Comparison of ENCODE assay signal across 1 fruit fly cellular context in genomic region chrX:9499994-9500804, dm6.
TF ChIP-seq lines count a peak whose summit lies in the region.

TSS of gene mgl (minus strand) at chrX:9500129.

TF ChIP-seq in whole organism, embryonic, 481 proteins besides CTCF, POLR2A, EP300 and RAD21 (continued from another document and continues in another):
- TF ChIP-seq wdn (GFP tag; IDR thresholded peaks at IDR 0.05; lab: Robert Waterston, UW) (no peak), Side (GFP tag; optimal IDR thresholded peaks at IDR 0.05; lab: Kevin White, UChicago) (peak; percentile 13), CG30431 (GFP tag; optimal IDR thresholded peaks at IDR 0.05; lab: Kevin White, UChicago) (peak; percentile 87), hb (GFP tag; IDR thresholded peaks at IDR 0.05; lab: Robert Waterston, UW; ENCODE audit: partially characterized antibody) (no peak), sna (GFP tag; IDR thresholded peaks at IDR 0.05; lab: Robert Waterston, UW; ENCODE audit: partially characterized antibody) (no peak), CG6791 (GFP tag; IDR thresholded peaks at IDR 0.05; lab: Robert Waterston, UW; ENCODE audit: partially characterized antibody) (peak; percentile 67), CG11456 (GFP tag; IDR thresholded peaks at IDR 0.05; lab: Robert Waterston, UW) (0 out of 3 replicates have a peak, but pooled peaks have one; percentile 22), CG6254 (GFP tag; optimal IDR thresholded peaks at IDR 0.05; lab: Kevin White, UChicago) (peak; percentile 84), CG17359 (tag; optimal IDR thresholded peaks at IDR 0.05; lab: Kevin White, UChicago) (peak; percentile 70), salm (tag; optimal IDR thresholded peaks at IDR 0.05; lab: Kevin White, UChicago) (peak; percentile 31), D (optimal IDR thresholded peaks at IDR 0.05; lab: Kevin White, UChicago) (no peak), D (GFP tag; optimal IDR thresholded peaks at IDR 0.05; lab: Kevin White, UChicago) (peak; percentile 85), YL-1 (GFP tag; optimal IDR thresholded peaks at IDR 0.05; lab: Kevin White, UChicago) (no peak), disco-r (GFP tag; optimal IDR thresholded peaks at IDR 0.05; lab: Kevin White, UChicago) (peak; percentile 33), CG9727 (GFP tag; optimal IDR thresholded peaks at IDR 0.05; lab: Kevin White, UChicago) (peak; percentile 84), ewg (GFP tag; optimal IDR thresholded peaks at IDR 0.05; lab: Kevin White, UChicago) (peak; percentile 71), Sin3A (optimal IDR thresholded peaks at IDR 0.05; lab: Kevin White, UChicago) (no peak), CG13424 (tag; optimal IDR thresholded peaks at IDR 0.05; lab: Kevin White, UChicago) (peak; percentile 67), CG16863 (GFP tag; optimal IDR thresholded peaks at IDR 0.05; lab: Kevin White, UChicago) (peak; percentile 56), yki (optimal IDR thresholded peaks at IDR 0.05; lab: Kevin White, UChicago) (no peak), CG9817 (tag; optimal IDR thresholded peaks at IDR 0.05; lab: Kevin White, UChicago) (no peak), CG5953 (GFP tag; IDR thresholded peaks at IDR 0.05; lab: Robert Waterston, UW) (no peak), Xbp1 (GFP tag; optimal IDR thresholded peaks at IDR 0.05; lab: Kevin White, UChicago) (peak; percentile 84), Dref (GFP tag; IDR thresholded peaks at IDR 0.05; lab: Robert Waterston, UW) (no peak), CG17568 (GFP tag; optimal IDR thresholded peaks at IDR 0.05; lab: Kevin White, UChicago) (no peak), CG2678 (tag; optimal IDR thresholded peaks at IDR 0.05; lab: Kevin White, UChicago) (peak; percentile 85), sqz (GFP tag; optimal IDR thresholded peaks at IDR 0.05; lab: Kevin White, UChicago) (no peak), tna (GFP tag; IDR thresholded peaks at IDR 0.05; lab: Robert Waterston, UW; ENCODE audit: partially characterized antibody) (peak; percentile 28; the same call in 1 of the 2 replicates), klu (GFP tag; IDR thresholded peaks at IDR 0.05; lab: Robert Waterston, UW) (no peak), lilli (GFP tag; optimal IDR thresholded peaks at IDR 0.05; lab: Kevin White, UChicago) (peak; percentile 80), CG6272 (GFP tag; IDR thresholded peaks at IDR 0.05; lab: Robert Waterston, UW) (no peak), CG12155 (GFP tag; optimal IDR thresholded peaks at IDR 0.05; lab: Kevin White, UChicago) (peak; percentile 75), Atf3 (GFP tag; optimal IDR thresholded peaks at IDR 0.05; lab: Kevin White, UChicago) (peak; percentile 64), ro (GFP tag; IDR thresholded peaks at IDR 0.05; lab: Robert Waterston, UW) (peak; percentile 16; the same call in 1 of the 2 replicates), CG8290 (GFP tag; optimal IDR thresholded peaks at IDR 0.05; lab: Kevin White, UChicago) (peak; percentile 2), CG8290 (tag; optimal IDR thresholded peaks at IDR 0.05; lab: Kevin White, UChicago) (peak in 1 of 2 experiments; percentile 56), Asciz (GFP tag; optimal IDR thresholded peaks at IDR 0.05; lab: Kevin White, UChicago) (peak; percentile 54), Sox100B (GFP tag; optimal IDR thresholded peaks at IDR 0.05; lab: Kevin White, UChicago) (peak; percentile 78), wek (GFP tag; optimal IDR thresholded peaks at IDR 0.05; lab: Kevin White, UChicago) (no peak), CG14441 (GFP tag; IDR thresholded peaks at IDR 0.05; lab: Robert Waterston, UW) (no peak), ham (GFP tag; IDR thresholded peaks at IDR 0.05; lab: Robert Waterston, UW) (no peak), ems (GFP tag; optimal IDR thresholded peaks at IDR 0.05; lab: Kevin White, UChicago) (peak; percentile 58), lola (GFP tag; optimal IDR thresholded peaks at IDR 0.05; lab: Kevin White, UChicago) (peak in 1 of 3 experiments; percentile 88), tio (GFP tag; optimal IDR thresholded peaks at IDR 0.05; lab: Kevin White, UChicago) (peak; percentile 87), CG4282 (GFP tag; optimal IDR thresholded peaks at IDR 0.05; lab: Kevin White, UChicago) (no peak), Dek (tag; optimal IDR thresholded peaks at IDR 0.05; lab: Kevin White, UChicago) (peak; percentile 5), CG1647 (GFP tag; optimal IDR thresholded peaks at IDR 0.05; lab: Kevin White, UChicago) (peak; percentile 55), lbe (GFP tag; optimal IDR thresholded peaks at IDR 0.05; lab: Kevin White, UChicago) (peak; percentile 84), gcm (GFP tag; optimal IDR thresholded peaks at IDR 0.05; lab: Kevin White, UChicago) (peak; percentile 47), tll (GFP tag; optimal IDR thresholded peaks at IDR 0.05; lab: Kevin White, UChicago) (no peak), h (optimal IDR thresholded peaks at IDR 0.05; lab: Kevin White, UChicago) (no peak), maf-S (GFP tag; optimal IDR thresholded peaks at IDR 0.05; lab: Kevin White, UChicago) (peak; percentile 0), lov (optimal IDR thresholded peaks at IDR 0.05; lab: Kevin White, UChicago) (no peak), lov (GFP tag; IDR thresholded peaks at IDR 0.05; lab: Robert Waterston, UW) (no peak), Bteb2 (GFP tag; optimal IDR thresholded peaks at IDR 0.05; lab: Kevin White, UChicago) (peak; percentile 46), zf30C (GFP tag; optimal IDR thresholded peaks at IDR 0.05; lab: Kevin White, UChicago) (no peak), amos (GFP tag; IDR thresholded peaks at IDR 0.05; lab: Robert Waterston, UW; ENCODE audit: partially characterized antibody) (peak; percentile 50; the same call in 1 of the 2 replicates), ranshi (GFP tag; IDR thresholded peaks at IDR 0.05; lab: Robert Waterston, UW) (no peak), Meics (GFP tag; optimal IDR thresholded peaks at IDR 0.05; lab: Kevin White, UChicago) (peak; percentile 79), CG18011 (GFP tag; optimal IDR thresholded peaks at IDR 0.05; lab: Kevin White, UChicago) (peak; percentile 57), tx (GFP tag; optimal IDR thresholded peaks at IDR 0.05; lab: Kevin White, UChicago) (peak; percentile 45), cwo (GFP tag; optimal IDR thresholded peaks at IDR 0.05; lab: Kevin White, UChicago) (peak; percentile 73), Hsf (GFP tag; optimal IDR thresholded peaks at IDR 0.05; lab: Kevin White, UChicago) (peak; percentile 76), CG10209 (GFP tag; optimal IDR thresholded peaks at IDR 0.05; lab: Kevin White, UChicago) (peak; percentile 83), twi (tag; optimal IDR thresholded peaks at IDR 0.05; lab: Kevin White, UChicago) (peak; percentile 30), onecut (GFP tag; IDR thresholded peaks at IDR 0.05; lab: Robert Waterston, UW) (peak; percentile 43), Atf-2 (GFP tag; optimal IDR thresholded peaks at IDR 0.05; lab: Kevin White, UChicago) (peak; percentile 64), CG3163 (GFP tag; optimal IDR thresholded peaks at IDR 0.05; lab: Kevin White, UChicago) (no peak), CG31441 (GFP tag; IDR thresholded peaks at IDR 0.05; lab: Robert Waterston, UW) (peak; percentile 89), Sry-δ (GFP tag; optimal IDR thresholded peaks at IDR 0.05; lab: Kevin White, UChicago) (no peak), CG2116 (GFP tag; optimal IDR thresholded peaks at IDR 0.05; lab: Kevin White, UChicago) (peak; percentile 53), Dad (GFP tag; optimal IDR thresholded peaks at IDR 0.05; lab: Kevin White, UChicago) (peak; percentile 43), Ptx1 (GFP tag; IDR thresholded peaks at IDR 0.05; lab: Robert Waterston, UW) (peak; percentile 74), MBD-R2 (GFP tag; IDR thresholded peaks at IDR 0.05; lab: Robert Waterston, UW) (no peak), CG2712 (tag; optimal IDR thresholded peaks at IDR 0.05; lab: Kevin White, UChicago) (peak; percentile 90), ab (GFP tag; optimal IDR thresholded peaks at IDR 0.05; lab: Kevin White, UChicago) (peak; percentile 51), Fer2 (tag; optimal IDR thresholded peaks at IDR 0.05; lab: Kevin White, UChicago) (no peak), zen (tag; optimal IDR thresholded peaks at IDR 0.05; lab: Kevin White, UChicago) (peak; percentile 23), Ets65A (GFP tag; lab: Kevin White, UChicago) (peak; percentile 89), CG14667 (GFP tag; IDR thresholded peaks at IDR 0.05; lab: Robert Waterston, UW) (peak; percentile 18; the same call in 1 of the 2 replicates), da (GFP tag; optimal IDR thresholded peaks at IDR 0.05; lab: Kevin White, UChicago) (peak; percentile 12), Gsc (GFP tag; IDR thresholded peaks at IDR 0.05; lab: Robert Waterston, UW) (no peak), Stat92E (GFP tag; optimal IDR thresholded peaks at IDR 0.05; lab: Kevin White, UChicago) (peak in 1 of 3 experiments; percentile 13), NFAT (GFP tag; IDR thresholded peaks at IDR 0.05; lab: Robert Waterston, UW) (no peak), repo (GFP tag; optimal IDR thresholded peaks at IDR 0.05; lab: Kevin White, UChicago) (peak; percentile 26), sd (tag; optimal IDR thresholded peaks at IDR 0.05; lab: Kevin White, UChicago) (peak; percentile 48), Atf6 (GFP tag; IDR thresholded peaks at IDR 0.05; lab: Robert Waterston, UW) (peak; percentile 48; the same call in 1 of the 2 replicates), gem (tag; optimal IDR thresholded peaks at IDR 0.05; lab: Kevin White, UChicago) (peak; percentile 90), wor (GFP tag; IDR thresholded peaks at IDR 0.05; lab: Robert Waterston, UW) (peak; percentile 53), CG3995 (GFP tag; optimal IDR thresholded peaks at IDR 0.05; lab: Kevin White, UChicago) (no peak), crc (GFP tag; optimal IDR thresholded peaks at IDR 0.05; lab: Kevin White, UChicago) (peak; percentile 35), Fer3 (tag; optimal IDR thresholded peaks at IDR 0.05; lab: Kevin White, UChicago) (peak; percentile 28), CG16779 (GFP tag; IDR thresholded peaks at IDR 0.05; lab: Robert Waterston, UW) (no peak), Dll (GFP tag; IDR thresholded peaks at IDR 0.05; lab: Robert Waterston, UW; ENCODE audit: partially characterized antibody) (no peak), caup (GFP tag; optimal IDR thresholded peaks at IDR 0.05; lab: Kevin White, UChicago; ENCODE audit: severe bottlenecking) (peak; percentile 54), dan (GFP tag; IDR thresholded peaks at IDR 0.05; lab: Robert Waterston, UW) (no peak; the same call in 1 of the 2 replicates), crol (GFP tag; IDR thresholded peaks at IDR 0.05; lab: Robert Waterston, UW) (peak; percentile 65), oc (tag; optimal IDR thresholded peaks at IDR 0.05; lab: Kevin White, UChicago) (peak; percentile 76), Deaf1 (tag; optimal IDR thresholded peaks at IDR 0.05; lab: Kevin White, UChicago) (peak; percentile 29), Nf-YC (tag; optimal IDR thresholded peaks at IDR 0.05; lab: Kevin White, UChicago) (no peak), CG18619 (GFP tag; optimal IDR thresholded peaks at IDR 0.05; lab: Kevin White, UChicago) (peak; percentile 80), dysf (GFP tag; IDR thresholded peaks at IDR 0.05; lab: Robert Waterston, UW) (peak; percentile 63), stc (GFP tag; IDR thresholded peaks at IDR 0.05; lab: Robert Waterston, UW) (no peak), btn (GFP tag; optimal IDR thresholded peaks at IDR 0.05; lab: Kevin White, UChicago) (no peak), CG10462 (GFP tag; optimal IDR thresholded peaks at IDR 0.05; lab: Kevin White, UChicago) (peak; percentile 59), HLHmδ (GFP tag; optimal IDR thresholded peaks at IDR 0.05; lab: Kevin White, UChicago) (peak; percentile 84), Rx (GFP tag; IDR thresholded peaks at IDR 0.05; lab: Robert Waterston, UW) (peak; percentile 61), ato (GFP tag; IDR thresholded peaks at IDR 0.05; lab: Robert Waterston, UW; ENCODE audit: partially characterized antibody) (no peak), CG32767 (GFP tag; IDR thresholded peaks at IDR 0.05; lab: Robert Waterston, UW) (peak; percentile 54; the same call in 1 of the 2 replicates), Sox102F (GFP tag; optimal IDR thresholded peaks at IDR 0.05; lab: Kevin White, UChicago) (peak; percentile 82), Ravus (GFP tag; IDR thresholded peaks at IDR 0.05; lab: Robert Waterston, UW) (no peak), CG1233 (GFP tag; optimal IDR thresholded peaks at IDR 0.05; lab: Kevin White, UChicago) (peak; percentile 49), CG4854 (GFP tag; optimal IDR thresholded peaks at IDR 0.05; lab: Kevin White, UChicago) (peak; percentile 8), Myb (GFP tag; optimal IDR thresholded peaks at IDR 0.05; lab: Kevin White, UChicago) (no peak), so (GFP tag; IDR thresholded peaks at IDR 0.05; lab: Robert Waterston, UW) (peak; percentile 68; the same call in 1 of the 3 replicates), D19A (tag; optimal IDR thresholded peaks at IDR 0.05; lab: Kevin White, UChicago) (peak; percentile 72), prd (optimal IDR thresholded peaks at IDR 0.05; lab: Kevin White, UChicago) (no peak), prd (GFP tag; IDR thresholded peaks at IDR 0.05; lab: Robert Waterston, UW) (peak; percentile 72), Hey (tag; optimal IDR thresholded peaks at IDR 0.05; lab: Kevin White, UChicago) (no peak), pb (GFP tag; optimal IDR thresholded peaks at IDR 0.05; lab: Kevin White, UChicago) (peak; percentile 3), CG4360 (GFP tag; IDR thresholded peaks at IDR 0.05; lab: Robert Waterston, UW) (no peak), CG15011 (GFP tag; optimal IDR thresholded peaks at IDR 0.05; lab: Kevin White, UChicago) (peak; percentile 59), fd102C (GFP tag; optimal IDR thresholded peaks at IDR 0.05; lab: Kevin White, UChicago) (no peak), CG10274 (GFP tag; optimal IDR thresholded peaks at IDR 0.05; lab: Kevin White, UChicago) (peak; percentile 27), unpg (GFP tag; optimal IDR thresholded peaks at IDR 0.05; lab: Kevin White, UChicago) (peak; percentile 74), Trl (optimal IDR thresholded peaks at IDR 0.05; lab: Kevin White, UChicago) (no peak), Trl (GFP tag; optimal IDR thresholded peaks at IDR 0.05; lab: Kevin White, UChicago) (peak; percentile 68), HmgD (GFP tag; optimal IDR thresholded peaks at IDR 0.05; lab: Kevin White, UChicago) (no peak), Oaz (GFP tag; IDR thresholded peaks at IDR 0.05; lab: Robert Waterston, UW) (no peak), Eip74EF (GFP tag; optimal IDR thresholded peaks at IDR 0.05; lab: Kevin White, UChicago) (peak in 1 of 2 experiments; percentile 64), CG1792 (GFP tag; optimal IDR thresholded peaks at IDR 0.05; lab: Kevin White, UChicago) (no peak), sisA (GFP tag; IDR thresholded peaks at IDR 0.05; lab: Robert Waterston, UW) (peak; percentile 72), CG11723 (GFP tag; optimal IDR thresholded peaks at IDR 0.05; lab: Kevin White, UChicago) (peak; percentile 58)
